Worm (Caenorhabditis elegans): ENCODE data around the gene nhr-136.
A peak's percentile ranks its signal among the peaks of the same experiment; 100 is the strongest.

Gene nhr-136

DNA sequence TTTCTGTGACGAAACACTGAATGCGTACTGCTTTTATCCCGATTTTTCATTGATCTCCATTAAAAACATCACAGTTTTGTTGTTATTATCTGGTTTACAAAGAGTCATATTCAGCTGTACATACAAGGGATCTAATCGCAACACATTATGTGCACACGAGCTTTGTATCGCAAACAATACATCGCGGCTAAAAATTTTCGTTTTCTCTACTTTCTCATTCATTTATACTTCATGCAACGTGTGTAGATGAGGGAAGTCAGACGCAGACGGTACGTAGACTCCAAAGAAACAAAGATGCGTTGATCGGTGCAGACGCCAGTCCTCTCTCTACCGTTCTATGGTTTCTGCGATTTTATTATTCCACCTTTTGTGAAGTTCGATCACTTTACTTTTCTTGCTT is at the start of gene nhr-136:
TSS of gene nhr-136 (plus strand) at position 301 of the 400 bp plus-strand sequence.
- TF ChIP-seq him-1 (tag; optimal IDR thresholded peaks at IDR 0.05) (no peak), W03F9.2 (tag; optimal IDR thresholded peaks at IDR 0.05) (no peak), dao-5 (tag; optimal IDR thresholded peaks at IDR 0.05) (no peak)

DNA sequence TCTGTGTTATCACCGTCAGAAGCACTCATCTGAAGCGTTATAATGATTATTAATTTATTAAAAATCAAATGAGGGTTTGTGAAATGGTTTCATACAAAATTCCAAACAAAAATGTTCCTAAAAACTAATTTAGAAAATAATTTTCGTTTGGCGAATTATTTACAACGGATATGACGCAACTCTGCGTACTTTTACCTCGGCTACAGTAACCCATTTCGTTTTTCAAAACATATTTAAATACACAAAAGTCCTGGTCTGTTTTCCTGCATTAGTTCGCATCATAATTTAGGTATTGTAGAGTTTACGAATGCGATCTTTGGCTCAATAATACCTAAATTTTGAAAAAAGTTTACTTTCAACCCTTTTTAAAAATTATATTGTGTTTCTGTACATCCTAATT is 47.2 kb upstream of the nhr-136 start, which contains the start of gene R07B7.2:
TSS of gene R07B7.2 (minus strand) at position 35 of the 400 bp plus-strand sequence.
- TF ChIP-seq dao-5 (tag; optimal IDR thresholded peaks at IDR 0.05) (no peak), W03F9.2 (tag; optimal IDR thresholded peaks at IDR 0.05) (no peak), him-1 (tag; optimal IDR thresholded peaks at IDR 0.05) (no peak)

DNA sequence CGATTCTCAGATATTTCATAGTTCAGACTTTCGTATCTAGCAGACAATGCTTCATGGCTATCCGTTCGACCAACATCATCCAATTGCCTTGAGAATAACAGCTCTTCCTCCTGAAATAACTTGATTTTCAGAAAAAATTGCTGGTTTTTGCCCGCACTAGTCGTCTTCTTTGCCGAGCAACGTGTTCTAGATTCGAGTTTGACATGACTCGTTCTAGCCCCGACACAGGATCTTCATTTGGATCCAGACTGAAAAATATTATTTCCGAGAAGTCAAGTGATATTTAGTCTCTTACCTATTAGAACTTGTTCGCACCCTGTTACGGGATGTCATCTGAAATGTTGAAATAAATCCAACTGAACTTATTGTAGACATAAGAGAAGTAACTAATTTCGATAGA is 43.9 kb upstream of the nhr-136 start, which contains the start of gene clh-6:
TSS of gene clh-6 (minus strand) at position 333 of the 400 bp plus-strand sequence.
- no peak for TF ChIP-seq W03F9.2 (tag; optimal IDR thresholded peaks at IDR 0.05)
- TF ChIP-seq him-1 (tag; optimal IDR thresholded peaks at IDR 0.05): no peak
- no peak for TF ChIP-seq dao-5 (tag; optimal IDR thresholded peaks at IDR 0.05)

DNA sequence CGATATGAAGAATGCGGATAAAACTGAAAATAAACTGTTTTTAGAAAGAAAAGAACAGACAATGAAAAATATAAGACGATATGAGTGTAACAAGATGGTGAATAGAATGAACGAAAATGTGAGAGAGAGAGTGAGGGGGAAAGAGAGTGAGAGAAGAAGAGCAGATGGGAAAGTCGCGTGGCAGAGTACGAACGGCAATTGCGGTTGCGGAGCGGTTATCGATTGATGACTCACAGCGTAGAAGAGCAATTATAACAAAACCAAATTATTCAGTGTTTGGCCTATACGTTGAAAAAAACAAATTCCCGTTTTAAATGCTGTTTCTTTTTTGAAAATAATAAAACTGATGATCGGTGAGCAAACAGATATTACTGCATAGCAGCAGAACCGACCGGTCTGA is 41.6 kb upstream of the nhr-136 start, which contains the start of gene pqn-53:
TSS of gene pqn-53 (minus strand) at position 23 of the 400 bp plus-strand sequence.
- no peak for TF ChIP-seq dao-5 (tag; optimal IDR thresholded peaks at IDR 0.05)
- no peak for TF ChIP-seq him-1 (tag; optimal IDR thresholded peaks at IDR 0.05)
- TF ChIP-seq W03F9.2 (tag; optimal IDR thresholded peaks at IDR 0.05): no peak

DNA sequence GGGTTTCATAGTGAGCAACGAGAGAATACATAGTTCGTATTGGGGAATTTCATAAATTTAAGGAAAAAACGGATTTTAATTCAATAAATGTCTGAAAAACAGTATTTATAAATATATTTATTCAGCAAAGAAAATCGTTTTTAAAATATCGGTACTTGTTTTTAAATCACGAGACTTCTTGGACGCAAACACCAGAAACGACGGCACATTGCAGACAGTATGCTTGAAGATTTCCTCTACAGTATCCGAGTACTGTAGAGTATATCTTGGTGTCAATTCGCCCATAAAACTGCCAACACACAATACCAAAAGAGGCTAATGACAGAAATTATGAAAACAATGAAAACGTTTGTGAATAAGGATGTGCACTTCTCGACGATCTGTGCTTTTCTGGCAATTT is 41.1 kb upstream of the nhr-136 start:
- TF ChIP-seq W03F9.2 (tag; optimal IDR thresholded peaks at IDR 0.05): peak; percentile 39
- TF ChIP-seq him-1 (tag; optimal IDR thresholded peaks at IDR 0.05): no peak
- TF ChIP-seq dao-5 (tag; optimal IDR thresholded peaks at IDR 0.05): no peak

DNA sequence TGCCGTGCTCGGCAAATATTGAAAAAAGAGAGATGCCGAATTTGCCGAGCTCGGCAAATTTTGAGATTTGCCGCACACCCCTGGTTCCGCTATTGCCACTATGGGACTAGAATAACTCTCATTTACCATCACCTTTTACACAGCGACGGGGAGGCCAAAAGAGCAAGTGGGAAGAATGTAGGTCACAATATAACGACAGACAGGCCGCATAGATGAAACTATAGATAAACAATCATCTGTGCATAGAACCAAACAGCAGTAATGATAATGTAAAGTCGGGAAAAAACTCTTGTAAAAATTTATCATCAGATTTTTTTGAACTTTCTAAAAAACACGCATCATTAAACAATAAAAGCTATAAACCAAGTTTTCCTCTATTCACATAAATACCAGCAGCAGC is 38.5 kb upstream of the nhr-136 start, which contains the start of gene kmo-2:
TSS of gene kmo-2 (minus strand) at position 101 of the 400 bp plus-strand sequence.
- no peak for TF ChIP-seq W03F9.2 (tag; optimal IDR thresholded peaks at IDR 0.05)
- TF ChIP-seq him-1 (tag; optimal IDR thresholded peaks at IDR 0.05): no peak
- no peak for TF ChIP-seq dao-5 (tag; optimal IDR thresholded peaks at IDR 0.05)

DNA sequence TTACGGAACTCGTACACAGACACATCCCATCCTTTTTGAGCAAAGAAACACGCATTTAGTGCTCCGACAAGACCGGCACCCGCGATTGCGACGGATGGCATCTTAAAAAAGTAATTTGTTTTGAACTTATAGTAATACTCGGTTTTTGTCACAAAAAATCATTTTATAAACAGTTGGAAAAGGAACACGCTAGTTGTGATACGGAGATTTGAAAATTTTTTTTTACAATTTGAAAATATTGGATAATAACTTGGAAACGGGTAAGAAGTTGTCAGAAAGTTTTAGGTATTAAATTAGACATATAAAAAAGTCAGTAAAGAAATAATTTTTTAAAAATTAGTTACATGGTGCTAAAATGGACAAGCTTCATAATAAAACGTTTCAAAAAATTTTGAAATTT is 36.5 kb upstream of the nhr-136 start, which contains the start of gene kmo-1:
TSS of gene kmo-1 (minus strand) at position 101 of the 400 bp plus-strand sequence.
- TF ChIP-seq him-1 (tag; optimal IDR thresholded peaks at IDR 0.05): no peak

DNA sequence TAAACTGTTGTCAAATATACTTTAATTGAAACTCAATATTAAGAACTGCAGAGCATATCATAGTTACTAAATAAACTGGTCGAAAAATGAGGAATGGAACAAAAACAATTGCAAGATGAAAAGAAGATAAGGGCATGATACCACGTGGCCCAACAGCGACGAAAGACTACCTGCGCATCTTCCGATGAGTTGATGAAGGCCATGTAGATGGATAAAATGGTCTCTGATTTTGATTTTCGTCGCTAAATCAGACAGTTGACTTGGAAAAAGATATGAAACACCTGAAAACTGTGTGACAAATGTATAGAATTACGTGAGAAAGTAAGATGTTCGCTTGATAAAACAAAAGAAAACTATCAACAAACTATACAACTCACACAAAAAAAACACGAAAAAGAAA is 35.5 kb upstream of the nhr-136 start:
- TF ChIP-seq dao-5 (tag; optimal IDR thresholded peaks at IDR 0.05) (no peak), W03F9.2 (tag; optimal IDR thresholded peaks at IDR 0.05) (no peak), him-1 (tag; optimal IDR thresholded peaks at IDR 0.05) (no peak)

DNA sequence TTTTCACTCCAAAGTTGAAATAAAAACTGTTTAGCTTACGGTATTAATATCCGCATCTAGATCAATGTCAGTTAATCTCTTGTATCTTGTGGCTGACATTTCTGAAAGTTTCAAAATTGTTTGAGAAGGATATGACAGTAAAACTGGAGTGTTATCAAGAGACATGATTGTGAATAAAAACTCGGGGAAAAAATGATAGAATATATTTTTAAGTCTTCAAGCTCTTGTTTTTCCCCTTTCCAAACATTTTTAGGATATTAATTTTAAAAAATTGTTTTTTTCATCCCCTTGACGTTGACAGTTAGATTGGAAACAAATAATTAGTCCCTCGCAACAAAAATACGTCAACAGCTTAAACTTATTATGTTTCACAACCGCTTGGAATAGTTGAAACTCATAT is 32.1 kb upstream of the nhr-136 start, which contains the start of gene R07B7.6:
TSS of gene R07B7.6 (minus strand) at position 101 of the 400 bp plus-strand sequence.
- TF ChIP-seq dao-5 (tag; optimal IDR thresholded peaks at IDR 0.05) (no peak), W03F9.2 (tag; optimal IDR thresholded peaks at IDR 0.05) (no peak), him-1 (tag; optimal IDR thresholded peaks at IDR 0.05) (no peak)

DNA sequence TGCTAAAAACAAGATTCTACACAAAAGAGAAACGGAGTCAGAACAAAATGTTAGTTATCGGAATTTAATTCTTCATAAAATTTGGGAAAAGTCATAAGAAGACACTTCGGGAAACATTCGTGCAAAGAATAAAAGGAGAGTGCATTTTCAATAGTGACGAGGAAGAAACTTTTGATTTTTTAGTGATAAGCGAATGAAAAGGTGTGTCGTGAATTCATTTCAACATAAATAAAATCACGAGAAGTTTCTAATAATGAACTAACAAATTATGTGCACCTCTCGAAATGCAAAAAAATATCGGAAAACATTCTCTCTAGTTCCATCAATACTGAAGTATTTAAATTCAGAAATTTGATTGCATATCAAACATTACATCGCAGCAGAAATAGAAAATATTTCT is 31.0 kb upstream of the nhr-136 start:
- TF ChIP-seq him-1 (tag; optimal IDR thresholded peaks at IDR 0.05) (no peak), W03F9.2 (tag; optimal IDR thresholded peaks at IDR 0.05) (no peak), dao-5 (tag; optimal IDR thresholded peaks at IDR 0.05) (no peak)

DNA sequence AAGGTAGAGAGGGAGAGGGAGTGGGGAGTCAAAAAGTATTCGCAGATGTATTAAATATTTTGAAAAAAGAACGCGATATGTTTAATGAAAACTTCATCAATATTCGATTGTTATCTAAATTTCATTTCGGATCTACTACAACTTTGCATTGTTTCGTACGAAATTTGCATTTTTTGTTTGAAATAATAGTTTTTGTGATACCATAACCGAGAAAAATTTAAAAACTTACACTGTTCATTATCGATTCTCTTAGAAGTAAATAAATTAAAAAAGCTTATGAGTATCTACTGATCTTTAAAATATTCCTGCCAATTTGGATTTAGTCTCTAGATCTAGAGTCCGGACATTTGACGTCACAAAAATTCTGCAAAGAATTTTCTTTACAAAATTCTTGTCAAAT is 26.7 kb upstream of the nhr-136 start, which contains the start of gene R07B7.9:
TSS of gene R07B7.9 (minus strand) at position 101 of the 400 bp plus-strand sequence.
- TF ChIP-seq W03F9.2 (tag; optimal IDR thresholded peaks at IDR 0.05) (no peak), him-1 (tag; optimal IDR thresholded peaks at IDR 0.05) (no peak), dao-5 (tag; optimal IDR thresholded peaks at IDR 0.05) (no peak)

DNA sequence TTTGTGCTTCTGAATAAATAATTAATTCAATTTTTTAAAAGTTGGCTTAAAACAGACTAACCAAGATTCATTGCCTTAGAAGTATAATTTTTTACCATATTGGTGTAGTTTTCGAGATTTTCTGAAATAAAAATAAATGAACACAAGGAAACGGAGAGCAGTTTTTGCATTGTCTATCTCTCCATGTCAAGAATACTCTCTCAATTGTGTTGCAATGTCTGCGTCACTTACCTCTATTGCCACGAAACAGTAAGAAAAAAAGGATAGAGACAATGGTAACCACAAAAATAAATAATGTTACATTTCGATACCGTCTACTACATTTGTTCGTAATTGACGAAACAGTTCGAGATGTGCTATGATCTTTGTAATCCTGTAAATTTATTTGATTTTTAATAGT is 24.0 kb upstream of the nhr-136 start, which contains the start of gene R07B7.10:
TSS of gene R07B7.10 (plus strand) at position 285 of the 400 bp plus-strand sequence.
- no peak for TF ChIP-seq him-1 (tag; optimal IDR thresholded peaks at IDR 0.05)
- TF ChIP-seq dao-5 (tag; optimal IDR thresholded peaks at IDR 0.05): no peak
- no peak for TF ChIP-seq W03F9.2 (tag; optimal IDR thresholded peaks at IDR 0.05)

DNA sequence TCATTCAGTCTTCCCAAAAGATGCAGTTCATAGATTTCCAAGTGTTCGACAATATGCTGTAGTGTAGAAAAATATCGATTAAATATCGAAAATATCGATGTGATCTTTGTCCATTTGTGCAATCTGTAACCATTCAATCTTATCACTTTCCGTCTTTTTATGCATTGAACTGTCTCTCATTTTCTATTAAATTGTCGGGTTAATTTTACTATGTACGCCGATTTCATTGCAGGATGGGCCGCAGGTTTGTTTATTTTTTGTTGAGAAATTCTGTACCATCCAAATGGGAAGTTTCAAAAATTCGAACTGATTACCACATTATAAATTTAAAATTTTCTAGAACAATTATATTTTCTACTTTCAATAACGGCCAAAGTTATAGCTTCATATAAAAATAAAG is 22.7 kb upstream of the nhr-136 start, which contains the start of gene R07B7.8:
TSS of gene R07B7.8 (minus strand) at position 101 of the 400 bp plus-strand sequence.
- TF ChIP-seq W03F9.2 (tag; optimal IDR thresholded peaks at IDR 0.05) (no peak), dao-5 (tag; optimal IDR thresholded peaks at IDR 0.05) (no peak), him-1 (tag; optimal IDR thresholded peaks at IDR 0.05) (no peak)

DNA sequence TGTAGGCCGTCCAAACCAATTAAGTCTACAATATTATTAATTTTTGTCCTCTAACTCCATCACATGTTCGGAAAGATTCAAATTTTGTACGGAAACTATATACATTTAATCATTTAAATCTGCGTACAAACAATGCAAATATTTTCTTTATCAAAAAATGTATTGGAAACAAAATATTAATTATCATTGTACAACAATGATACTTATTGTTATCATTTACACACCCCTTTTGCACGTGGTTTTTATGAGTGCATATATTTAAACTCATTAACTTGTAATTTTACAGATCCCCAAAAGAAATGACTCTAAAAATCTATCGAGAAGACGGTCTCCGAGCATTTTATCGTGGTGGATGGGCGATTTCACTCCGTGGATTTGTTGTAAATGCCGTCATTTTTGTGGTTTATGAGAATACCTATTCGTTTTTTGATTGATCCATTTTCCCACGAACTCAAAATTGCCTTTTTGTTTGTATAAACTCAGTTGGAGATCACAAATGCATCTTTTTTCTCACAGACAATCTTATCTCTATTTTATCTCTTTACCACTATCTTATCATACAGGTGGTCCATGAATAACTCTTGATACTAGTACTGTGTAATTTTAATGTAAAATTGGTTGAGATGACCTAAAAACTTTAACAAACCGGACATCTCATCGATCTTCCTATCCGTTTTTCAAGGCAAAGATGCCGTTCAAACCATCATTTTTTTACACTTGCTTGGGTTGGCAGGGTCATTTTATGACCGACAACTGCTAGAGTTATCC is 20.9 kb upstream of the nhr-136 start:
- TF ChIP-seq him-1 (tag; optimal IDR thresholded peaks at IDR 0.05): no peak
- no peak for TF ChIP-seq W03F9.2 (tag; optimal IDR thresholded peaks at IDR 0.05)
